Fruit fly (Drosophila melanogaster) whole organism, embryonic: Measurements from ENCODE around the gene RpS9.

Source experiments
- Atf-2 ChIP-seq: fragments of 200-800 bp; sonication (Bioruptor generic); optimal IDR thresholded peaks from 2 replicates; lab custom pipeline; 2016; ENCODE audit warnings: missing biosample characterization, missing genetic modification characterization
- C15 ChIP-seq: fragments of 200-800 bp; sonication (Bioruptor generic); IDR thresholded peaks from 3 replicates; pipeline ENCODE4 v1.3.6; 2022; ENCODE audit warnings: missing biosample characterization, missing genetic modification characterization
- CG10209 ChIP-seq: fragments of 200-800 bp; sonication (Bioruptor generic); optimal IDR thresholded peaks from 3 replicates; lab custom pipeline; 2017; ENCODE audit warnings: missing biosample characterization, mild to moderate bottlenecking, missing genetic modification characterization, missing genetic modification reagents
- CG11504 ChIP-seq: fragments of 200-800 bp; sonication (Bioruptor generic); optimal IDR thresholded peaks from 3 replicates; lab custom pipeline; 2019; ENCODE audit warnings: missing biosample characterization, mild to moderate bottlenecking, missing genetic modification characterization, moderate library complexity
- CG11696 ChIP-seq: fragments of 200-800 bp; sonication (Bioruptor generic); IDR thresholded peaks from 2 replicates; pipeline ENCODE4 v1.3.6; 2022; ENCODE audit warnings: missing biosample characterization, missing genetic modification characterization
- CG12104 ChIP-seq: fragments of 200-800 bp; sonication (Bioruptor generic); optimal IDR thresholded peaks from 3 replicates; lab custom pipeline; 2016; ENCODE audit warnings: missing biosample characterization, missing genetic modification characterization
- CG12236 ChIP-seq: fragments of 200-800 bp; sonication (Bioruptor generic); optimal IDR thresholded peaks from 2 replicates; lab custom pipeline; 2016; ENCODE audit warnings: missing biosample characterization, missing genetic modification characterization
- CG1603 ChIP-seq: fragments of 200-800 bp; sonication (Bioruptor generic); optimal IDR thresholded peaks from 2 replicates; lab custom pipeline; 2019; ENCODE audit warnings: missing biosample characterization, mild to moderate bottlenecking, missing genetic modification characterization, moderate library complexity
- CG16815 ChIP-seq: fragments of 200-800 bp; sonication (Bioruptor generic); optimal IDR thresholded peaks from 3 replicates; lab custom pipeline; 2017; ENCODE audit warnings: missing biosample characterization, mild to moderate bottlenecking, missing genetic modification characterization
- CG2199 ChIP-seq: fragments of 200-800 bp; sonication (Bioruptor generic); IDR thresholded peaks from 3 replicates; pipeline ENCODE4 v1.3.6; 2022; ENCODE audit warnings: missing biosample characterization, missing genetic modification characterization
- CG2202 ChIP-seq: fragments of 200-800 bp; sonication (Bioruptor generic); optimal IDR thresholded peaks from 2 replicates; lab custom pipeline; 2018; ENCODE audit warnings: missing biosample characterization, mild to moderate bottlenecking, missing genetic modification characterization
- CG31388 ChIP-seq: fragments of 200-800 bp; sonication (Bioruptor generic); optimal IDR thresholded peaks from 2 replicates; lab custom pipeline; 2016; ENCODE audit warnings: missing biosample characterization, missing genetic modification characterization
- CG3726 ChIP-seq: fragments of 200-800 bp; sonication (Bioruptor generic); IDR thresholded peaks from 3 replicates; pipeline ENCODE4, ENCODE4 v1.3.6; 2022; ENCODE audit warnings: missing biosample characterization, missing genetic modification characterization
- CG3995 ChIP-seq: fragments of 200-800 bp; sonication (Bioruptor generic); optimal IDR thresholded peaks from 3 replicates; lab custom pipeline; 2016; ENCODE audit warnings: missing biosample characterization, missing genetic modification characterization
- CG6272 ChIP-seq: fragments of 200-800 bp; sonication (Bioruptor generic); IDR thresholded peaks from 2 replicates; pipeline ENCODE4 v1.3.6; 2022; ENCODE audit warnings: missing biosample characterization, missing genetic modification characterization
- CG6854 ChIP-seq: fragments of 200-800 bp; sonication (Bioruptor generic); optimal IDR thresholded peaks from 3 replicates; lab custom pipeline; 2017; ENCODE audit warnings: missing biosample characterization, mild to moderate bottlenecking, missing genetic modification characterization
- CG7786 ChIP-seq: fragments of 200-800 bp; sonication (Bioruptor generic); optimal IDR thresholded peaks from 2 replicates; lab custom pipeline; 2016; ENCODE audit warnings: missing biosample characterization, missing genetic modification characterization
- CG7963 ChIP-seq: fragments of 200-800 bp; sonication (Bioruptor generic); IDR thresholded peaks from 3 replicates; pipeline ENCODE4 v1.3.6; 2022; ENCODE audit warnings: missing biosample characterization, missing genetic modification characterization; ENCODE audit not compliant: partially characterized antibody
- CG8290 ChIP-seq, 3 experiments: fragments of 200-800 bp; sonication (Bioruptor generic); optimal IDR thresholded peaks; 2 replicates each; lab custom pipeline; 2016 to 2019; ENCODE audit warnings: missing biosample characterization in 3 of 3, missing genetic modification characterization in 3 of 3, mild to moderate bottlenecking in 2 of 3, moderate library complexity in 1 of 3
- CG9215 ChIP-seq: fragments of 200-800 bp; sonication (Bioruptor generic); IDR thresholded peaks from 2 replicates; pipeline ENCODE4 v1.3.6; 2022; ENCODE audit warnings: missing biosample characterization, missing genetic modification characterization
- CG9932 ChIP-seq: fragments of 200-800 bp; sonication (Bioruptor generic); IDR thresholded peaks from 2 replicates; pipeline ENCODE4 v1.3.6; 2022; ENCODE audit warnings: missing biosample characterization, missing genetic modification characterization
- Chrac-16 ChIP-seq: fragments of 200-800 bp; sonication (Bioruptor generic); optimal IDR thresholded peaks from 3 replicates; lab custom pipeline; 2016; ENCODE audit warnings: missing biosample characterization, missing genetic modification characterization
- D19A ChIP-seq: fragments of 200-800 bp; optimal IDR thresholded peaks from 3 replicates; lab custom pipeline; 2019; ENCODE audit warnings: missing biosample characterization, mild to moderate bottlenecking, missing genetic modification characterization, moderate library complexity
- D19B ChIP-seq: fragments of 200-800 bp; sonication (Bioruptor generic); optimal IDR thresholded peaks from 2 replicates; lab custom pipeline; 2017; ENCODE audit warnings: missing biosample characterization, mild to moderate bottlenecking, missing genetic modification characterization
- Deaf1 ChIP-seq: fragments of 200-800 bp; optimal IDR thresholded peaks from 3 replicates; lab custom pipeline; 2019; ENCODE audit warnings: missing biosample characterization, mild to moderate bottlenecking, missing genetic modification characterization, moderate library complexity
- Elba2 ChIP-seq: fragments of 200-800 bp; sonication (Bioruptor generic); optimal IDR thresholded peaks from 3 replicates; lab custom pipeline; 2016; ENCODE audit warnings: missing biosample characterization, missing genetic modification characterization
- HLHmδ ChIP-seq: fragments of 200-800 bp; sonication (Bioruptor generic); optimal IDR thresholded peaks from 2 replicates; lab custom pipeline; 2018; ENCODE audit warnings: missing biosample characterization, mild to moderate bottlenecking, missing genetic modification characterization, moderate library complexity
- Hand ChIP-seq: fragments of 200-800 bp; sonication (Bioruptor generic); optimal IDR thresholded peaks from 2 replicates; lab custom pipeline; 2017; ENCODE audit warnings: mild to moderate bottlenecking, missing biosample characterization, missing genetic modification reagents, missing genetic modification characterization
- HmgD ChIP-seq: fragments of 200-800 bp; sonication (Bioruptor generic); optimal IDR thresholded peaks from 3 replicates; lab custom pipeline; 2016; ENCODE audit warnings: missing biosample characterization, missing genetic modification characterization
- MTF-1 ChIP-seq: fragments of 200-800 bp; sonication (Bioruptor generic); optimal IDR thresholded peaks from 2 replicates; lab custom pipeline; 2018; ENCODE audit warnings: missing biosample characterization, mild to moderate bottlenecking, missing genetic modification characterization, borderline replicate concordance
- NfI ChIP-seq: fragments of 200-800 bp; sonication (Bioruptor generic); optimal IDR thresholded peaks from 3 replicates; lab custom pipeline; 2018; ENCODE audit warnings: missing biosample characterization, mild to moderate bottlenecking, missing genetic modification characterization, moderate library complexity
- Opbp ChIP-seq: fragments of 200-800 bp; sonication (Bioruptor generic); IDR thresholded peaks from 3 replicates; pipeline ENCODE4 v1.3.6; 2022; ENCODE audit warnings: missing biosample characterization, missing genetic modification characterization; ENCODE audit not compliant: partially characterized antibody
- PHDP ChIP-seq: fragments of 200-800 bp; sonication (Bioruptor generic); optimal IDR thresholded peaks from 3 replicates; lab custom pipeline; 2018; ENCODE audit warnings: missing biosample characterization, mild to moderate bottlenecking, missing genetic modification characterization, moderate library complexity
- Sin3A ChIP-seq: fragments of >200 bp; optimal IDR thresholded peaks from 2 replicates; lab custom pipeline; 2018
- Xrp1 ChIP-seq: fragments of 200-800 bp; sonication (Bioruptor generic); IDR thresholded peaks from 2 replicates; pipeline ENCODE4 v1.3.6; 2022; ENCODE audit warnings: missing biosample characterization, missing genetic modification characterization
- chn ChIP-seq: fragments of 200-800 bp; sonication (Bioruptor generic); optimal IDR thresholded peaks from 2 replicates; lab custom pipeline; 2016; ENCODE audit warnings: missing biosample characterization, missing genetic modification characterization
- corto ChIP-seq: fragments of 200-800 bp; sonication (Bioruptor generic); optimal IDR thresholded peaks from 2 replicates; lab custom pipeline; 2016; ENCODE audit warnings: missing biosample characterization, mild to moderate bottlenecking, missing genetic modification characterization, moderate library complexity
- gfzf ChIP-seq: fragments of 200-800 bp; sonication (Bioruptor generic); optimal IDR thresholded peaks from 2 replicates; lab custom pipeline; 2016; ENCODE audit warnings: missing biosample characterization, mild to moderate bottlenecking, missing genetic modification characterization, moderate library complexity
- kah ChIP-seq: fragments of 200-800 bp; sonication (Bioruptor generic); optimal IDR thresholded peaks from 2 replicates; lab custom pipeline; 2018; ENCODE audit warnings: missing biosample characterization, mild to moderate bottlenecking, missing genetic modification characterization
- schlank ChIP-seq: fragments of 200-800 bp; sonication (Bioruptor generic); optimal IDR thresholded peaks from 2 replicates; lab custom pipeline; 2018; ENCODE audit warnings: missing biosample characterization, mild to moderate bottlenecking, missing genetic modification characterization
- shn ChIP-seq: fragments of 200-800 bp; sonication (Bioruptor generic); optimal IDR thresholded peaks from 3 replicates; lab custom pipeline; 2016; ENCODE audit warnings: missing biosample characterization, missing genetic modification characterization
- sim ChIP-seq: fragments of 200-800 bp; sonication (Bioruptor generic); IDR thresholded peaks from 2 replicates; pipeline ENCODE4 v1.3.6; 2022; ENCODE audit warnings: missing biosample characterization, missing genetic modification characterization
- slbo ChIP-seq: fragments of 200-800 bp; sonication (Bioruptor generic); IDR thresholded peaks from 2 replicates; pipeline ENCODE4 v1.3.6; 2022; ENCODE audit warnings: missing biosample characterization, missing genetic modification characterization
- toy ChIP-seq: fragments of 200-800 bp; sonication (Bioruptor generic); IDR thresholded peaks from 2 replicates; pipeline ENCODE4 v1.3.6; 2022; ENCODE audit warnings: missing biosample characterization, missing genetic modification characterization
- trem ChIP-seq: fragments of 200-800 bp; optimal IDR thresholded peaks from 3 replicates; lab custom pipeline; 2019; ENCODE audit warnings: missing biosample characterization, mild to moderate bottlenecking, missing genetic modification characterization, moderate library complexity
- unpg ChIP-seq: fragments of 200-800 bp; sonication (Bioruptor generic); optimal IDR thresholded peaks from 3 replicates; lab custom pipeline; 2018; ENCODE audit warnings: missing biosample characterization, mild to moderate bottlenecking, missing genetic modification characterization, moderate library complexity
- vnd ChIP-seq: fragments of 200-800 bp; sonication (Bioruptor generic); IDR thresholded peaks from 3 replicates; pipeline ENCODE4 v1.3.6; 2022; ENCODE audit warnings: missing biosample characterization, missing genetic modification characterization; ENCODE audit not compliant: partially characterized antibody
- wek ChIP-seq: fragments of 200-800 bp; sonication (Bioruptor generic); optimal IDR thresholded peaks from 3 replicates; lab custom pipeline; 2018; ENCODE audit warnings: missing biosample characterization, mild to moderate bottlenecking, missing genetic modification characterization, moderate library complexity
- zfh1 ChIP-seq: fragments of 200-800 bp; sonication (Bioruptor generic); IDR thresholded peaks from 3 replicates; pipeline ENCODE4 v1.3.6; 2022; ENCODE audit warnings: missing biosample characterization, missing genetic modification characterization

Gene RpS9

dm6 chr3L:9509037-9509830 is 2.1 kb downstream of the RpS9 start, which contains the start of gene CG3408 (continued):
- TF ChIP-seq Deaf1 (peak; percentile 52), CG9215 (GFP tag; lab: Robert Waterston, UW) (no peak), PHDP (tag; lab: Kevin White, UChicago) (no peak), CG3995 (peak; percentile 95), CG8290 (GFP tag; optimal IDR thresholded peaks at IDR 0.05; lab: Kevin White, UChicago) (peak; percentile 17), CG8290 (tag; optimal IDR thresholded peaks at IDR 0.05; lab: Kevin White, UChicago) (peak in 1 of 2 experiments; percentile 48), corto (GFP tag; lab: Kevin White, UChicago) (no peak), CG6272 (GFP tag; lab: Robert Waterston, UW) (no peak), CG2199 (GFP tag; lab: Robert Waterston, UW) (no peak), trem (tag; lab: Kevin White, UChicago) (peak; percentile 29), toy (GFP tag; lab: Robert Waterston, UW) (no peak), CG11696 (GFP tag; lab: Robert Waterston, UW) (no peak), chn (GFP tag; lab: Kevin White, UChicago) (no peak), Sin3A (lab: Kevin White, UChicago) (peak; percentile 52), Chrac-16 (GFP tag; lab: Kevin White, UChicago) (no peak), CG6854 (GFP tag; lab: Kevin White, UChicago) (no peak), CG7786 (no peak), CG31388 (GFP tag; lab: Kevin White, UChicago) (no peak), Hand (GFP tag; lab: Kevin White, UChicago) (no peak), kah (no peak), HmgD (GFP tag; lab: Kevin White, UChicago) (no peak), vnd (GFP tag; lab: Robert Waterston, UW) (peak; percentile 41; the same call in 1 of the 3 replicates), unpg (GFP tag; lab: Kevin White, UChicago) (no peak), CG12236 (GFP tag; lab: Kevin White, UChicago) (no peak), shn (GFP tag; lab: Kevin White, UChicago) (no peak), CG11504 (tag; lab: Kevin White, UChicago) (peak; percentile 18), CG3726 (GFP tag; lab: Robert Waterston, UW) (no peak), Atf-2 (GFP tag; lab: Kevin White, UChicago) (no peak), MTF-1 (GFP tag; lab: Kevin White, UChicago) (no peak), gfzf (GFP tag; lab: Kevin White, UChicago) (peak; percentile 94), CG1603 (tag; lab: Kevin White, UChicago) (peak; percentile 67), CG16815 (GFP tag; lab: Kevin White, UChicago) (no peak), D19A (tag; lab: Kevin White, UChicago) (no peak), CG7963 (GFP tag; lab: Robert Waterston, UW) (no peak), Elba2 (GFP tag; lab: Kevin White, UChicago) (no peak), CG10209 (GFP tag; lab: Kevin White, UChicago) (no peak), NfI (GFP tag; lab: Kevin White, UChicago) (no peak), Opbp (0 out of 3 replicates have a peak, but pooled peaks have one; percentile 7), CG2202 (no peak), zfh1 (GFP tag; lab: Robert Waterston, UW) (no peak), slbo (no peak), C15 (GFP tag; lab: Robert Waterston, UW) (no peak), HLHmδ (GFP tag; lab: Kevin White, UChicago) (no peak), Xrp1 (0 out of 2 replicates have a peak, but pooled peaks have one; percentile 18), schlank (tag; lab: Kevin White, UChicago) (no peak), sim (GFP tag; lab: Robert Waterston, UW) (no peak), CG9932 (GFP tag; lab: Robert Waterston, UW) (no peak), D19B (peak; percentile 48), CG12104 (GFP tag; lab: Kevin White, UChicago) (peak; percentile 7), wek (GFP tag; lab: Kevin White, UChicago) (no peak)
